Worm (Caenorhabditis elegans) whole organism, L2 larva: ENCODE data around the gene JC8.16.

ENCODE experiments used
- C34F6.9 ChIP-seq: fragments of 150-350 bp; optimal IDR thresholded peaks from 2 replicates; lab custom pipeline; 2014; ENCODE audit warnings: missing biosample characterization, missing genetic modification characterization
- F13H6.1 ChIP-seq: sonication (generic microtip); optimal IDR thresholded peaks from 2 replicates; lab custom pipeline; 2016; ENCODE audit warnings: missing genetic modification characterization, missing compliant biosample characterization
- R02D3.7 ChIP-seq: fragments of 150-350 bp; optimal IDR thresholded peaks from 2 replicates; lab custom pipeline; 2014; ENCODE audit warnings: missing biosample characterization, missing genetic modification characterization
- Y55F3AM.14 ChIP-seq: fragments of 200-800 bp; sonication (Bioruptor generic); optimal IDR thresholded peaks from 2 replicates; lab custom pipeline; 2018; ENCODE audit warnings: mild to moderate bottlenecking, missing genetic modification characterization, missing compliant biosample characterization
- ZK546.5 ChIP-seq: sonication (generic microtip); optimal IDR thresholded peaks from 2 replicates; lab custom pipeline; 2017; ENCODE audit warnings: missing biosample characterization, missing genetic modification characterization
- alr-1 ChIP-seq: fragments of 150-350 bp; optimal IDR thresholded peaks from 2 replicates; lab custom pipeline; 2014; ENCODE audit warnings: missing biosample characterization, missing genetic modification characterization
- aly-2 ChIP-seq: fragments of 150-350 bp; optimal IDR thresholded peaks from 2 replicates; lab custom pipeline; 2014; ENCODE audit warnings: missing biosample characterization, missing genetic modification characterization
- ama-1 ChIP-seq: fragments of 150-350 bp; optimal IDR thresholded peaks from 2 replicates; lab custom pipeline; 2018; ENCODE audit warnings: inconsistent platforms
- blmp-1 ChIP-seq: sonication (generic microtip); optimal IDR thresholded peaks from 2 replicates; lab custom pipeline; 2017; ENCODE audit warnings: missing genetic modification characterization, mild to moderate bottlenecking, missing compliant biosample characterization, antibody characterized with exemption, moderate library complexity; ENCODE audit not compliant: insufficient read depth
- ceh-16 ChIP-seq: fragments of 150-350 bp; optimal IDR thresholded peaks from 2 replicates; lab custom pipeline; 2014; ENCODE audit warnings: missing biosample characterization, missing genetic modification characterization
- ceh-82 ChIP-seq: fragments of 150-350 bp; optimal IDR thresholded peaks from 2 replicates; lab custom pipeline; 2014; ENCODE audit warnings: missing biosample characterization, missing genetic modification characterization
- crh-2 ChIP-seq: sonication (generic microtip); optimal IDR thresholded peaks from 2 replicates; lab custom pipeline; 2017; ENCODE audit warnings: missing biosample characterization, missing genetic modification characterization
- egl-27 ChIP-seq: sonication (generic microtip); optimal IDR thresholded peaks from 3 replicates; lab custom pipeline; 2017; ENCODE audit warnings: missing biosample characterization, missing genetic modification reagents, missing genetic modification characterization
- elt-1 ChIP-seq: fragments of 150-350 bp; optimal IDR thresholded peaks from 2 replicates; lab custom pipeline; 2014; ENCODE audit warnings: missing biosample characterization, missing genetic modification characterization
- fos-1 ChIP-seq: fragments of 150-350 bp; optimal IDR thresholded peaks from 2 replicates; lab custom pipeline; 2014; ENCODE audit warnings: missing biosample characterization, missing genetic modification characterization
- gmeb-1 ChIP-seq: fragments of 150-350 bp; optimal IDR thresholded peaks from 2 replicates; lab custom pipeline; 2014; ENCODE audit warnings: missing biosample characterization, missing genetic modification characterization
- lin-11 ChIP-seq: fragments of 150-350 bp; sonication (generic microtip); optimal IDR thresholded peaks from 2 replicates; lab custom pipeline; 2014; ENCODE audit warnings: missing biosample characterization, missing genetic modification characterization, inconsistent platforms, mixed read lengths
- lin-13 ChIP-seq: fragments of 150-350 bp; optimal IDR thresholded peaks from 2 replicates; lab custom pipeline; 2014; ENCODE audit warnings: missing biosample characterization, missing genetic modification reagents, missing genetic modification characterization
- lin-39 ChIP-seq: fragments of 150-350 bp; optimal IDR thresholded peaks from 2 replicates; lab custom pipeline; 2014; ENCODE audit warnings: missing biosample characterization, missing genetic modification reagents, missing genetic modification characterization
- lsy-2 ChIP-seq, 2 experiments: fragments of 150-350 bp in 1 of 2; sonication (generic microtip) in 1 of 2; optimal IDR thresholded peaks; 2 replicates each; lab custom pipeline; 2014 to 2017; ENCODE audit warnings: missing biosample characterization in 2 of 2, missing genetic modification characterization in 2 of 2
- mab-5 ChIP-seq: fragments of 150-350 bp; optimal IDR thresholded peaks from 2 replicates; lab custom pipeline; 2014; ENCODE audit warnings: missing biosample characterization, missing genetic modification characterization
- mbf-1 ChIP-seq: sonication (generic microtip); optimal IDR thresholded peaks from 2 replicates; lab custom pipeline; 2017; ENCODE audit warnings: missing biosample characterization, missing genetic modification characterization
- mdl-1 ChIP-seq, 2 experiments: fragments of 150-350 bp in 1 of 2; sonication (generic microtip) in 1 of 2; optimal IDR thresholded peaks; 2 replicates each; lab custom pipeline; 2017; ENCODE audit warnings: missing biosample characterization in 2 of 2, missing genetic modification characterization in 2 of 2
- nhr-11 ChIP-seq: fragments of 150-350 bp; optimal IDR thresholded peaks from 2 replicates; lab custom pipeline; 2014; ENCODE audit warnings: missing biosample characterization, missing genetic modification characterization
- nhr-12 ChIP-seq: fragments of 150-350 bp; optimal IDR thresholded peaks from 2 replicates; lab custom pipeline; 2014; ENCODE audit warnings: missing biosample characterization, missing genetic modification characterization
- nhr-129 ChIP-seq: fragments of 150-350 bp; optimal IDR thresholded peaks from 2 replicates; lab custom pipeline; 2014; ENCODE audit warnings: missing biosample characterization, missing genetic modification characterization
- nhr-21 ChIP-seq: fragments of 150-350 bp; optimal IDR thresholded peaks from 2 replicates; lab custom pipeline; 2014; ENCODE audit warnings: missing biosample characterization, missing genetic modification characterization
- nhr-237 ChIP-seq: fragments of 150-350 bp; optimal IDR thresholded peaks from 2 replicates; lab custom pipeline; 2014; ENCODE audit warnings: missing biosample characterization, missing genetic modification characterization
- nhr-25 ChIP-seq: fragments of 150-350 bp; sonication (generic microtip); optimal IDR thresholded peaks from 3 replicates; lab custom pipeline; 2014; ENCODE audit warnings: missing biosample characterization, missing genetic modification characterization
- nhr-6 ChIP-seq: fragments of 150-350 bp; optimal IDR thresholded peaks from 2 replicates; lab custom pipeline; 2014; ENCODE audit warnings: missing biosample characterization, missing genetic modification characterization
- peb-1 ChIP-seq: fragments of 150-350 bp; optimal IDR thresholded peaks from 2 replicates; lab custom pipeline; 2014; ENCODE audit warnings: missing biosample characterization, missing genetic modification characterization
- sem-4 ChIP-seq: fragments of 150-350 bp; optimal IDR thresholded peaks from 2 replicates; lab custom pipeline; 2014; ENCODE audit warnings: missing biosample characterization, missing genetic modification reagents, missing genetic modification characterization
- skn-1 ChIP-seq: sonication (generic microtip); optimal IDR thresholded peaks from 2 replicates; lab custom pipeline; 2017; ENCODE audit warnings: missing biosample characterization, missing genetic modification characterization
- sma-3 ChIP-seq: sonication (generic microtip); optimal IDR thresholded peaks from 2 replicates; lab custom pipeline; 2016; ENCODE audit warnings: missing genetic modification reagents, missing genetic modification characterization, missing compliant biosample characterization
- sma-9 ChIP-seq, 2 experiments: fragments of 150-350 bp in 1 of 2; sonication (generic microtip) in 1 of 2; optimal IDR thresholded peaks; 2 replicates each; lab custom pipeline; 2014 to 2016; ENCODE audit warnings: missing genetic modification characterization in 2 of 2, mild to moderate bottlenecking in 1 of 2, missing biosample characterization in 1 of 2, missing compliant biosample characterization in 1 of 2, missing genetic modification reagents in 1 of 2, moderate library complexity in 1 of 2
- snpc-4 ChIP-seq: fragments of 150-350 bp; optimal IDR thresholded peaks from 2 replicates; lab custom pipeline; 2014; ENCODE audit warnings: missing biosample characterization, missing genetic modification characterization
- unc-39 ChIP-seq: fragments of 150-350 bp; optimal IDR thresholded peaks from 2 replicates; lab custom pipeline; 2014; ENCODE audit warnings: missing biosample characterization, missing genetic modification characterization
- unc-62 ChIP-seq: fragments of 150-350 bp; optimal IDR thresholded peaks from 2 replicates; lab custom pipeline; 2014; ENCODE audit warnings: missing biosample characterization, missing genetic modification reagents, missing genetic modification characterization
- zag-1 ChIP-seq: fragments of 150-350 bp; optimal IDR thresholded peaks from 2 replicates; lab custom pipeline; 2014; ENCODE audit warnings: missing biosample characterization, missing genetic modification characterization
- ztf-1 ChIP-seq: fragments of 200-800 bp; sonication (Bioruptor generic); conservative IDR thresholded peaks from 2 replicates; pipeline ENCODE4 v1.3.6; 2022; ENCODE audit warnings: missing genetic modification characterization, missing compliant biosample characterization
- ztf-11 ChIP-seq: sonication (generic microtip); optimal IDR thresholded peaks from 2 replicates; lab custom pipeline; 2017; ENCODE audit warnings: missing biosample characterization, missing genetic modification characterization
- ztf-4 ChIP-seq: fragments of 150-350 bp; optimal IDR thresholded peaks from 2 replicates; lab custom pipeline; 2014; ENCODE audit warnings: missing biosample characterization, missing genetic modification characterization

Gene JC8.16

DNA sequence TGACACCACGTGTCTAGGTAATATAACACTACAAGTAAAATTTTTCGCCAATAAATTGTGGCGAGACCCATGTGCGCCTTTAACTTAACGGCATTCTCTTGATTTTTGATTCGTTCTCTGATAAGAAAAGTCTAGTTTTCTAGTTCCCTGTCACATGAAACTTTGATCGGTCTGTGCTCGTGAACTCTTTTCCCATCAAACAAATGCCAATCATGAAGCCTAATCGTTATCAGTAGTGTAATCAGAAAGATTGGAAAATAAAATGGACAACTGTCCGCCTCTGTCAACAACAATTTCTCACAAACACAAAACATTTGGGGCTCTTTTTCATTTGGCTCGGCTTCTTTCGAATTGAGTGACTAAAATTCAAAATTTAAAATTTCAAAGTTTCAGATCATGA is 5.1 kb upstream of the JC8.16 start, which contains the start of gene ttr-45 (continued):
- TF ChIP-seq sma-3 (GFP tag; lab: Kevin White, UChicago) = peak; percentile 5
- TF ChIP-seq sma-9 (GFP tag; optimal IDR thresholded peaks at IDR 0.05; lab: Kevin White, UChicago) = peak; percentile 85
- TF ChIP-seq sma-9 (tag; optimal IDR thresholded peaks at IDR 0.05; lab: Kevin White, UChicago) = no peak
- TF ChIP-seq ztf-4 (tag; lab: Kevin White, UChicago) = no peak

DNA sequence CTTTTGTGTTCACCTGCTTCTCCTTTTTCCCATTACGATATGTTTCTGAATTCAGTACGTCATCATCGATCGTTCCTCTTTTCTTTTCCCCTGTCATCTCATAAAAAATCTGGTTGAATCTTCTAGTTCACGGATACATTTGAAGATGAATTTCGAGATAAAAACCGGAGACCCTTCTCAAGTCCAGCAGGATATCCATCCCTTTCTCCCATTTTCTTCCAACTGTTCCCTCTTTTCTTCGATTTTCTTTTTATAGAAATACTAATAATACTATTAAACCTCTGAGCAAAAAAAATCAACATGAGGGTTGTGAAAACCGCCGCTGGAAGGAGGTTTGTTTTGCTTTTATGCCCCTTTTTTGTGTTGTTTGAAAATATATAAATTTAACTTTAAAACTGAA is 3.1 kb upstream of the JC8.16 start, which contains the start of gene bus-12:
Gene bus-12 (plus strand): TSS at position 301 of the 400 bp plus-strand sequence.
- TF ChIP-seq nhr-11 (tag; lab: Kevin White, UChicago) = no peak
- TF ChIP-seq elt-1 (tag; lab: Kevin White, UChicago) = no peak
- TF ChIP-seq lsy-2 (tag; optimal IDR thresholded peaks at IDR 0.05; lab: Kevin White, UChicago) = no peak
- no peak for TF ChIP-seq egl-27 (tag; lab: Kevin White, UChicago)
- TF ChIP-seq ztf-1 (GFP tag; lab: Robert Waterston, UW) = no peak
- TF ChIP-seq R02D3.7 (tag; lab: Kevin White, UChicago) = no peak
- no peak for TF ChIP-seq zag-1
- TF ChIP-seq peb-1 = no peak
- no peak for TF ChIP-seq ZK546.5
- TF ChIP-seq unc-39 (tag; lab: Kevin White, UChicago) = no peak
- TF ChIP-seq, all 48 proteins: peak for 0

DNA sequence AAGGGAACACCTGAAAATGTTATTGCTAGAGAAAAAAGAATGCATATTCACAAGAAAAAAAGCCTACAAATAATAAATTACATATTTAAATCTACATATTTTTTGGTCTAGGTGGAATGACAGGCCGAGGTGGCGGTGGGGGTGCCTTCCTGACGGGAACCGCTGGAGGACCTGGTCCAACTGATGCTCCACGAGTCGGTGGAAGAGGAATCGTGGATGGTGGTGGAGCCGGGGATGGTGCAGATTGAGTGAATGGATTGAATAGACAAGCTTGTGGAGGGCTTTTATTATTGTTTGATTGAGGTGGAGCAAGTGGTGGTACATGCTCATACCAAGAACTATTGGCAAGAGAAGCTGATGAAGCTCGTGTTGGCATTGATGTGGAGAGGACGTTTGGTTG is 2.8 kb downstream of the JC8.16 start:
- no peak for TF ChIP-seq skn-1 (tag; lab: Kevin White, UChicago)
- TF ChIP-seq ama-1 (lab: Kevin White, UChicago) = no peak
- TF ChIP-seq nhr-11 (tag; lab: Kevin White, UChicago) = no peak
- no peak for TF ChIP-seq mab-5
- no peak for TF ChIP-seq nhr-237
- TF ChIP-seq lin-39 (tag; lab: Kevin White, UChicago) = no peak
- no peak for TF ChIP-seq sma-3 (GFP tag; lab: Kevin White, UChicago)
- TF ChIP-seq ztf-4 (tag; lab: Kevin White, UChicago) = no peak
- no peak for TF ChIP-seq fos-1 (tag; lab: Kevin White, UChicago)
- TF ChIP-seq ZK546.5 = no peak
- no peak for TF ChIP-seq blmp-1 (tag; lab: Kevin White, UChicago)
- TF ChIP-seq alr-1 (tag; lab: Kevin White, UChicago) = no peak
- TF ChIP-seq sma-9 (GFP tag; optimal IDR thresholded peaks at IDR 0.05; lab: Kevin White, UChicago) = no peak
- no peak for TF ChIP-seq sma-9 (tag; optimal IDR thresholded peaks at IDR 0.05; lab: Kevin White, UChicago)
- no peak for TF ChIP-seq unc-39 (tag; lab: Kevin White, UChicago)
- no peak for TF ChIP-seq zag-1
- TF ChIP-seq, all 48 proteins: peak for 0

DNA sequence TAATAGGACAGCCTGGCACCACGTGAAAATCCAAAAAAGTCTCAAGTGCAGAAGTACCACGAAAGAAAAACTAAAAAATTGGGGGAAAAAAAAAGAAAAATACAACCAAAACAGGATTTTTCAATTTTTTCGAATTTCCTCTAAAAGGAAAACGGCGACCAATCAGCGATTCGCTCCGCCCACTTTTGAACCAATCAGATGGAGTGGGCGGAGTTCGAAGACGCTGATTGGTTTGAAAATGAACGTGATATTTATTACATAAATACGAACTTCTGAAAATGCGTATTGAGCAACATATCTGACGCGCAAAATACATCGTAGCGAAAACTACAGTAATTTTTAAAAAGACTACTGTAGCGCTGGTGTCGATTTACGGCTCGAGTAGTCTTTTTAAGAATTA is 9.4 kb downstream of the JC8.16 start:
- TF ChIP-seq C34F6.9 (tag; lab: Kevin White, UChicago) (no peak), blmp-1 (tag; lab: Kevin White, UChicago) (no peak), zag-1 (no peak), nhr-11 (tag; lab: Kevin White, UChicago) (no peak), lin-11 (no peak), nhr-21 (tag; lab: Kevin White, UChicago) (no peak), aly-2 (tag; lab: Kevin White, UChicago) (no peak), snpc-4 (no peak), ceh-16 (tag; lab: Kevin White, UChicago) (no peak), sem-4 (tag; lab: Kevin White, UChicago) (no peak), ZK546.5 (no peak), mbf-1 (tag; lab: Kevin White, UChicago) (no peak), fos-1 (tag; lab: Kevin White, UChicago) (no peak), lin-13 (no peak), nhr-12 (tag; lab: Kevin White, UChicago) (no peak), Y55F3AM.14 (GFP tag; lab: Kevin White, UChicago) (no peak)

DNA sequence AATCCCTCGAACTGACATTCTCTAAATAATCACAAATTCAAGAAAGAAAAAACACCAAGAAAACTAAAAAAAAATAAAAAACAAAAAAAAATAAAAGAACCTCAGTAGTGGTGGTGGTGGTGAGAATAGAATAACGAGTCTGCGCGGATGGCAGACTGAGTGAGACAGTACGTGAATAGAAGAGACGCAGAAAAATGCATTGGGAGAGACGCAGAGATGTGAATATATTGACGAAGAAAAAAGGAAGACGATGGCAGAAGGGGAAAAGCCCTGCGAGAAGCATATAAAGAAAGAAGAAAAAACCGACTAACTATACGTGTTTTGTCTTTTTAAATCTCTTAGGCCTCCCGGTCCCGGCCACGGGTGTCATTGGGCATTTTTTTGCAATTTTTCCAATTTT is 13.5 kb downstream of the JC8.16 start, which contains the start of gene unc-26:
Gene unc-26 (minus strand): TSS at position 23 of the 400 bp plus-strand sequence.
- TF ChIP-seq ceh-16 (tag; lab: Kevin White, UChicago) (no peak), ceh-82 (tag; lab: Kevin White, UChicago) (no peak), skn-1 (tag; lab: Kevin White, UChicago) (no peak), ztf-1 (GFP tag; lab: Robert Waterston, UW) (no peak), nhr-129 (peak; percentile 59), alr-1 (tag; lab: Kevin White, UChicago) (no peak), crh-2 (tag; lab: Kevin White, UChicago) (no peak), peb-1 (no peak), nhr-11 (tag; lab: Kevin White, UChicago) (no peak), mdl-1 (tag; optimal IDR thresholded peaks at IDR 0.05; lab: Kevin White, UChicago) (no peak), mab-5 (peak; percentile 35), R02D3.7 (tag; lab: Kevin White, UChicago) (no peak), zag-1 (peak; percentile 31), snpc-4 (no peak), lsy-2 (tag; optimal IDR thresholded peaks at IDR 0.05; lab: Kevin White, UChicago) (peak in 1 of 2 experiments; percentile 60), unc-39 (tag; lab: Kevin White, UChicago) (no peak), nhr-25 (tag; lab: Kevin White, UChicago) (no peak), F13H6.1 (peak; percentile 10), elt-1 (tag; lab: Kevin White, UChicago) (no peak), ztf-4 (tag; lab: Kevin White, UChicago) (no peak), ztf-11 (tag; lab: Kevin White, UChicago) (no peak), nhr-21 (tag; lab: Kevin White, UChicago) (no peak), unc-62 (GFP tag; lab: Kevin White, UChicago) (no peak), nhr-12 (tag; lab: Kevin White, UChicago) (no peak), gmeb-1 (tag; lab: Kevin White, UChicago) (no peak), lin-11 (no peak), sma-9 (GFP tag; optimal IDR thresholded peaks at IDR 0.05; lab: Kevin White, UChicago) (no peak), sma-9 (tag; optimal IDR thresholded peaks at IDR 0.05; lab: Kevin White, UChicago) (no peak), nhr-6 (tag; lab: Kevin White, UChicago) (no peak)
